Fruit fly (Drosophila melanogaster) Kc167 (cell line): ENCODE data around the gene Invadolysin.

Experiments used
- Myc ChIP-seq: fragments of >200 bp; optimal IDR thresholded peaks from 2 replicates; lab custom pipeline; 2017; ENCODE audit warnings: missing external identifiers
- Sin3A ChIP-seq: fragments of >200 bp; optimal IDR thresholded peaks from 2 replicates; lab custom pipeline; 2018; ENCODE audit warnings: missing external identifiers
- psq ChIP-seq: fragments of >200 bp; optimal IDR thresholded peaks from 2 replicates; lab custom pipeline; 2017; ENCODE audit warnings: missing external identifiers
- ttk ChIP-seq: sonication (Bioruptor generic); optimal IDR thresholded peaks from 2 replicates; lab custom pipeline; 2017; ENCODE audit warnings: missing external identifiers

dm6 chr3R:10099401-10099848, 45.0 kb upstream of the Invadolysin start:
- TF ChIP-seq ttk (lab: Kevin White, UChicago) (no peak), psq (lab: Kevin White, UChicago) (no peak), Sin3A (no peak), Myc (no peak)
